Worm (Caenorhabditis elegans) whole organism, mixed stage, embryonic: ENCODE results near the gene rga-1.

Experiments
- M03D4.4 ChIP-seq: sonication (generic microtip); optimal IDR thresholded peaks from 2 replicates; lab custom pipeline; 2017; ENCODE audit warnings: mild to moderate bottlenecking, missing genetic modification characterization, missing compliant biosample characterization
- bed-3 ChIP-seq: fragments of 200-800 bp; sonication (Bioruptor generic); optimal IDR thresholded peaks from 3 replicates; lab custom pipeline; 2018; ENCODE audit warnings: mild to moderate bottlenecking, missing genetic modification characterization, moderate library complexity, missing compliant biosample characterization
- blmp-1 ChIP-seq: fragments of 150-350 bp; optimal IDR thresholded peaks from 2 replicates; lab custom pipeline; 2014; ENCODE audit warnings: missing biosample characterization, missing genetic modification characterization
- ceh-39 ChIP-seq: fragments of 150-350 bp; optimal IDR thresholded peaks from 2 replicates; lab custom pipeline; 2014; ENCODE audit warnings: missing biosample characterization, missing genetic modification characterization
- ceh-43 ChIP-seq: fragments of 200-800 bp; sonication (Bioruptor generic); optimal IDR thresholded peaks from 2 replicates; lab custom pipeline; 2018; ENCODE audit warnings: mild to moderate bottlenecking, missing genetic modification characterization, moderate library complexity, missing compliant biosample characterization
- ceh-83 ChIP-seq: fragments of 200-800 bp; sonication (Bioruptor generic); optimal IDR thresholded peaks from 2 replicates; lab custom pipeline; 2018; ENCODE audit warnings: mild to moderate bottlenecking, missing genetic modification characterization, missing compliant biosample characterization
- ces-1 ChIP-seq: fragments of 150-350 bp; optimal IDR thresholded peaks from 2 replicates; lab custom pipeline; 2014; ENCODE audit warnings: missing biosample characterization, missing genetic modification reagents, missing genetic modification characterization
- cnd-1 ChIP-seq: fragments of 200-800 bp; sonication (Bioruptor generic); optimal IDR thresholded peaks from 2 replicates; lab custom pipeline; 2018; ENCODE audit warnings: mild to moderate bottlenecking, missing genetic modification characterization, missing compliant biosample characterization
- drap-1 ChIP-seq: fragments of 200-800 bp; sonication (Bioruptor generic); optimal IDR thresholded peaks from 3 replicates; lab custom pipeline; 2018; ENCODE audit warnings: mild to moderate bottlenecking, missing genetic modification characterization, missing compliant biosample characterization
- elt-1 ChIP-seq: sonication (generic microtip); optimal IDR thresholded peaks from 2 replicates; lab custom pipeline; 2017; ENCODE audit warnings: missing genetic modification characterization, mild to moderate bottlenecking, missing compliant biosample characterization, antibody characterized with exemption, moderate library complexity, borderline replicate concordance; ENCODE audit not compliant: insufficient read depth
- flh-1 ChIP-seq: fragments of 200-800 bp; sonication (Bioruptor generic); optimal IDR thresholded peaks from 2 replicates; lab custom pipeline; 2018; ENCODE audit warnings: mild to moderate bottlenecking, missing genetic modification characterization, moderate library complexity, missing compliant biosample characterization
- ham-2 ChIP-seq: fragments of 200-800 bp; sonication (Bioruptor generic); optimal IDR thresholded peaks from 2 replicates; lab custom pipeline; 2018; ENCODE audit warnings: mild to moderate bottlenecking, missing genetic modification characterization, missing compliant biosample characterization
- hlh-1 ChIP-seq: fragments of 150-350 bp; optimal IDR thresholded peaks from 2 replicates; lab custom pipeline; 2014; ENCODE audit warnings: missing biosample characterization, missing genetic modification reagents, missing genetic modification characterization
- lin-13 ChIP-seq: fragments of 150-350 bp; optimal IDR thresholded peaks from 2 replicates; lab custom pipeline; 2014; ENCODE audit warnings: missing biosample characterization, missing genetic modification characterization
- lin-32 ChIP-seq: fragments of 200-800 bp; sonication (Bioruptor generic); optimal IDR thresholded peaks from 2 replicates; lab custom pipeline; 2018; ENCODE audit warnings: mild to moderate bottlenecking, missing genetic modification characterization, missing compliant biosample characterization
- lsy-2 ChIP-seq: fragments of 150-350 bp; optimal IDR thresholded peaks from 2 replicates; lab custom pipeline; 2014; ENCODE audit warnings: missing biosample characterization, missing genetic modification characterization
- mab-5 ChIP-seq: fragments of 150-350 bp; optimal IDR thresholded peaks from 2 replicates; lab custom pipeline; 2014; ENCODE audit warnings: missing biosample characterization, missing genetic modification characterization
- mep-1 ChIP-seq: fragments of 150-350 bp; optimal IDR thresholded peaks from 2 replicates; lab custom pipeline; 2017; ENCODE audit warnings: missing biosample characterization, missing genetic modification reagents, missing genetic modification characterization, inconsistent platforms
- mls-2 ChIP-seq: sonication (generic microtip); optimal IDR thresholded peaks from 2 replicates; lab custom pipeline; 2016; ENCODE audit warnings: mild to moderate bottlenecking, missing genetic modification characterization, moderate library complexity, missing compliant biosample characterization
- nhr-12 ChIP-seq: fragments of 150-350 bp; optimal IDR thresholded peaks from 2 replicates; lab custom pipeline; 2014; ENCODE audit warnings: missing biosample characterization, missing genetic modification characterization
- nhr-237 ChIP-seq: fragments of 150-350 bp; optimal IDR thresholded peaks from 2 replicates; lab custom pipeline; 2014; ENCODE audit warnings: missing biosample characterization, missing genetic modification characterization
- nhr-28 ChIP-seq: fragments of 150-350 bp; optimal IDR thresholded peaks from 2 replicates; lab custom pipeline; 2014; ENCODE audit warnings: missing biosample characterization, missing genetic modification characterization
- nhr-76 ChIP-seq: sonication (generic microtip); optimal IDR thresholded peaks from 2 replicates; lab custom pipeline; 2017; ENCODE audit warnings: missing biosample characterization, missing genetic modification characterization
- pha-4 ChIP-seq: fragments of 150-350 bp; optimal IDR thresholded peaks from 2 replicates; lab custom pipeline; 2018; ENCODE audit warnings: missing biosample characterization, missing genetic modification reagents, missing genetic modification characterization
- sem-2 ChIP-seq: fragments of 200-800 bp; sonication (Bioruptor generic); optimal IDR thresholded peaks from 2 replicates; lab custom pipeline; 2018; ENCODE audit warnings: mild to moderate bottlenecking, missing genetic modification characterization, missing compliant biosample characterization
- snpc-4 ChIP-seq: fragments of 150-350 bp; optimal IDR thresholded peaks from 2 replicates; lab custom pipeline; 2014; ENCODE audit warnings: missing biosample characterization, missing genetic modification characterization
- sptf-1 ChIP-seq: sonication (generic microtip); optimal IDR thresholded peaks from 2 replicates; lab custom pipeline; 2017; ENCODE audit warnings: mild to moderate bottlenecking, missing genetic modification characterization, moderate library complexity, missing compliant biosample characterization
- tbx-8 ChIP-seq: fragments of 200-800 bp; sonication (Bioruptor generic); optimal IDR thresholded peaks from 2 replicates; lab custom pipeline; 2018; ENCODE audit warnings: mild to moderate bottlenecking, missing genetic modification characterization, moderate library complexity, missing compliant biosample characterization
- unc-120 ChIP-seq: sonication (generic microtip); optimal IDR thresholded peaks from 2 replicates; lab custom pipeline; 2017; ENCODE audit warnings: missing genetic modification characterization, missing compliant biosample characterization; ENCODE audit not compliant: poor library complexity, severe bottlenecking
- unc-39 ChIP-seq: fragments of 150-350 bp; optimal IDR thresholded peaks from 2 replicates; lab custom pipeline; 2014; ENCODE audit warnings: missing biosample characterization, missing genetic modification characterization
- unc-62 ChIP-seq: fragments of 150-350 bp; optimal IDR thresholded peaks from 2 replicates; lab custom pipeline; 2014; ENCODE audit warnings: missing biosample characterization, missing genetic modification reagents, missing genetic modification characterization
- zip-8 ChIP-seq: fragments of 150-350 bp; optimal IDR thresholded peaks from 2 replicates; lab custom pipeline; 2014; ENCODE audit warnings: missing biosample characterization, missing genetic modification characterization
- ztf-11 ChIP-seq: fragments of 150-350 bp; optimal IDR thresholded peaks from 2 replicates; lab custom pipeline; 2014; ENCODE audit warnings: missing biosample characterization, missing genetic modification characterization

rga-1 gene

ce11 chrII:11473525-11474181, 9.0 kb downstream of the rga-1 start, which contains the start of the genes metl-1 and W02B12.11 (continued):
- peak; percentile 67 for TF ChIP-seq ceh-43 (GFP tag; lab: Kevin White, UChicago)

ce11 chrII:11476410-11476809, 11.7 kb downstream of the rga-1 start, which contains the start of gene W02B12.16:
W02B12.16 (minus strand) TSS chrII:11476510.
- TF ChIP-seq mep-1 (tag; lab: Kevin White, UChicago) (no peak), unc-39 (tag; lab: Kevin White, UChicago) (no peak), zip-8 (tag; lab: Kevin White, UChicago) (no peak), ces-1 (GFP tag; lab: Kevin White, UChicago) (no peak)

- TF ChIP-seq elt-1 (tag; lab: Kevin White, UChicago): no peak
Measured at ce11 chrII:11479076-11479475, 14.4 kb downstream of the rga-1 start, which contains the start of gene W02B12.12. W02B12.12 (minus strand) TSS chrII:11479176.

ce11 chrII:11484600-11484999, 19.9 kb downstream of the rga-1 start:
- no peak for TF ChIP-seq ceh-39 (tag; lab: Kevin White, UChicago)
- TF ChIP-seq flh-1 (GFP tag; lab: Kevin White, UChicago): peak; percentile 96
- no peak for TF ChIP-seq blmp-1 (tag; lab: Kevin White, UChicago)
- TF ChIP-seq unc-120 (tag; lab: Kevin White, UChicago): peak; percentile 94
- peak; percentile 80 for TF ChIP-seq mep-1 (tag; lab: Kevin White, UChicago)
- TF ChIP-seq unc-39 (tag; lab: Kevin White, UChicago): no peak
- TF ChIP-seq snpc-4 (tag; lab: Kevin White, UChicago): no peak
- TF ChIP-seq nhr-28 (tag; lab: Kevin White, UChicago): peak; percentile 48
- peak; percentile 66 for TF ChIP-seq pha-4 (tag; lab: Kevin White, UChicago)
- no peak for TF ChIP-seq mab-5 (tag; lab: Kevin White, UChicago)
- peak; percentile 93 for TF ChIP-seq ceh-43 (GFP tag; lab: Kevin White, UChicago)
- peak; percentile 99 for TF ChIP-seq ceh-83 (GFP tag; lab: Kevin White, UChicago)
- no peak for TF ChIP-seq hlh-1 (tag; lab: Kevin White, UChicago)
- TF ChIP-seq tbx-8 (GFP tag; lab: Kevin White, UChicago): peak; percentile 93
- no peak for TF ChIP-seq elt-1 (tag; lab: Kevin White, UChicago)
- peak; percentile 98 for TF ChIP-seq cnd-1
- peak; percentile 96 for TF ChIP-seq lin-32 (GFP tag; lab: Kevin White, UChicago)
- peak; percentile 95 for TF ChIP-seq ham-2 (GFP tag; lab: Kevin White, UChicago)
- no peak for TF ChIP-seq ces-1 (GFP tag; lab: Kevin White, UChicago)
- no peak for TF ChIP-seq nhr-237
- TF ChIP-seq ztf-11: peak; percentile 58
- peak; percentile 94 for TF ChIP-seq sem-2 (GFP tag; lab: Kevin White, UChicago)
- TF ChIP-seq nhr-12 (tag; lab: Kevin White, UChicago): no peak
- peak; percentile 100 for TF ChIP-seq sptf-1 (tag; lab: Kevin White, UChicago)
- TF ChIP-seq nhr-76 (tag; lab: Kevin White, UChicago): no peak
- peak; percentile 74 for TF ChIP-seq unc-62 (GFP tag; lab: Kevin White, UChicago)
- peak; percentile 98 for TF ChIP-seq drap-1 (GFP tag; lab: Kevin White, UChicago)
- peak; percentile 97 for TF ChIP-seq M03D4.4 (tag; lab: Kevin White, UChicago)
- TF ChIP-seq lsy-2 (tag; lab: Kevin White, UChicago): peak; percentile 84
- TF ChIP-seq bed-3 (GFP tag; lab: Kevin White, UChicago): peak; percentile 92
- peak; percentile 81 for TF ChIP-seq lin-13 (tag; lab: Kevin White, UChicago)
- peak; percentile 99 for TF ChIP-seq mls-2
